Fruit fly (Drosophila melanogaster): Measurements from ENCODE around the gene Pdp.

Pdp gene

DNA sequence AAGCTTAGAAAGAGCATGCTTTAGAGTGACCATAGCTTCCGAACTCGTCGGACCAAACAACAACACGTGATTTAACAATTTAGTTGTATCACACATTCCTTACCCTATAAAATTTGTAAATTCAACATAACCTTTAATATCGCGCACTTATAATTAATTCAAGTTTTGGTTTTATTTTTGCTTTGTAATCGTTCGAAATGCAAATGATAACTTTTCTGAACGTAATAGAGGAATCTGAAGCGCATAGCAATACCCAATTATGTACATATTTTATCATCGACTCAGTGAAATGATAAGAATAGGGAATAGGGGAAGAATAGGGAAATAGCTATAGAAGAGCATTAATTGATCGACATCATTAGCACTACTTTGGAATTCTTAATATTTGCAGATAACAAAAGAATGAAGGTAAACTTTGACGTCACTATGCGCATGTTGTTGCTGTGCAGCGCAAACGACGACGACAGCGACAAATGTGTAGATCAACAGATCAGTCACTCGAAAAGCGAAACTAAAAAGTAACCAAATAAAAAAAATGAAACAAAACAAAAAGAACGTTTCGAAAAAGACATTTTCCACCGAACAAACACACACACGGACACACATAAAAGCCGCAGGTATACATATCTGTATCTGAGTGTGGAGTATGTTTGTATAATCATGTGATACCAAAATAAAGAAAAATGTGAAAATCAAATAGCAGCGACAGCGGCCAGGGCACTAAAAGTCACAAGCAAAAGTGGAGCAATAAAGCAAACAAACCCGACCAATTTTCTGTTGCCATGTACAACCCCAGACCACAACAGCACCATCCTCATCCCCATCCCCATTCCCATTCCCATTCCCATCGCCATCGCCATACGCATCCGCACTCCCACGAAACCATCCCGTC is 26.9 kb downstream of the Pdp start:
- no peak for TF ChIP-seq CG15710 (tag; optimal IDR thresholded peaks at IDR 0.05)
- TF ChIP-seq CG34367 (tag; optimal IDR thresholded peaks at IDR 0.05): no peak
- no peak for TF ChIP-seq CG8159 (tag; optimal IDR thresholded peaks at IDR 0.05)
- TF ChIP-seq gl (tag; optimal IDR thresholded peaks at IDR 0.05): no peak
- no peak for TF ChIP-seq EcR (GFP tag; optimal IDR thresholded peaks at IDR 0.05)
- TF ChIP-seq D1 (tag; optimal IDR thresholded peaks at IDR 0.05): no peak
- no peak for TF ChIP-seq CG10348 (GFP tag; IDR thresholded peaks at IDR 0.05)
- TF ChIP-seq CG12605 (GFP tag; IDR thresholded peaks at IDR 0.05): no peak
- TF ChIP-seq CG13204 (GFP tag; optimal IDR thresholded peaks at IDR 0.05): no peak
- no peak for TF ChIP-seq fd96Ca (GFP tag; IDR thresholded peaks at IDR 0.05)
- no peak for TF ChIP-seq CG14655 (GFP tag; optimal IDR thresholded peaks at IDR 0.05)
- TF ChIP-seq CG9948 (tag; optimal IDR thresholded peaks at IDR 0.05): no peak
- TF ChIP-seq Pif1A (GFP tag; optimal IDR thresholded peaks at IDR 0.05): no peak
- no peak for TF ChIP-seq Pif1B (GFP tag; optimal IDR thresholded peaks at IDR 0.05)
- no peak for TF ChIP-seq CG17806 (tag; optimal IDR thresholded peaks at IDR 0.05)
- TF ChIP-seq Ets98B (GFP tag; IDR thresholded peaks at IDR 0.05): no peak
- no peak for TF ChIP-seq CG4496 (GFP tag; IDR thresholded peaks at IDR 0.05)
- no peak for TF ChIP-seq CG8301 (tag; optimal IDR thresholded peaks at IDR 0.05)
- TF ChIP-seq Snoo (tag; optimal IDR thresholded peaks at IDR 0.05): no peak
- TF ChIP-seq CG32121 (GFP tag; IDR thresholded peaks at IDR 0.05): no peak

DNA sequence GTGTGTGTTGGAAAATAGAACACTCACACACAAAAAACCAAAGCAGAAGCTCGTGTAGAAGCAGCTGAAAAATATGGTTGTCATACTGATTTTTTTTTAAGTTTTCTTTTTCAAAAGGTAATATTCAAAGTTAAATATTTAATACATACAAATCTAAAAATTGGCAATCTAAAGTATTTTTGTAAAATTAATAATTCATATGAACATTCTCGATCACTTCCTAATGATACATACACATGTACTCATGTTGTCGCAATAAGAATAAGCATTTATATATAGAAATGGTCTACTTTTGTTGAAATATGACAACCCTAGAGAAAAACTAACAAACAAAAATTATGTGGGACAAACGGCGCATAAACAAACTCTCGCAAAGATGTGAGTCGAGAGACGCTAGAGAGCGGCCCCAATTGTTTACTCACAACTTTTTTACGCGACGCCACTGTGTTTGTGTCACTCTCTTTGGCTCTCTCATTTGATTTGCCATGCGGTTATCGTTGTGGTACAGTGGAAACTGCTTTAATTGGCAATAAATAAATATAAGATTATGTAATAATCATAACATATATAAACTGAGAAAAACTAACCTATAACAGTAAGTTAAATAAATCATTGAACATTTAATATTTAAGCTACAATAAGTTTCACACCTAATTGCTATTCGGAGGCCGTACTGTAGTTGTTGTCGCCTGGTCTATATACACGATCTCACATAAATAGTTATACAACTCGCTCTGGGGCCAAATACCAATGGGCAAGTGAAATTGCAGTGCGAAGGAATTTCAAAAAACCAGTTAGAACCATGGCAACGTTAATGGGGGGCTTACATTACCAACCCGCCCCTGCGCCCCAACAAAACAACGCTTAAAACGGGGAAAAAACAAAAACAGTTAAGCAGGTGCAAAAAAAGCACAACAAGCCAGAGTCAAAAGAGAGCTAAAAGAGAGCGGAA is 27.8 kb downstream of the Pdp start:
- TF ChIP-seq Pif1B (GFP tag; optimal IDR thresholded peaks at IDR 0.05): peak; percentile 99
- TF ChIP-seq D1 (tag; optimal IDR thresholded peaks at IDR 0.05): peak; percentile 94
- peak; percentile 99 for TF ChIP-seq CG4496 (GFP tag; IDR thresholded peaks at IDR 0.05)
- peak; percentile 99 for TF ChIP-seq Ets98B (GFP tag; IDR thresholded peaks at IDR 0.05)
- TF ChIP-seq CG15710 (tag; optimal IDR thresholded peaks at IDR 0.05): peak; percentile 99
- TF ChIP-seq CG8159 (tag; optimal IDR thresholded peaks at IDR 0.05): peak; percentile 99
- TF ChIP-seq CG12605 (GFP tag; IDR thresholded peaks at IDR 0.05): peak; percentile 98
- peak; percentile 98 for TF ChIP-seq CG14655 (GFP tag; optimal IDR thresholded peaks at IDR 0.05)
- peak; percentile 96 for TF ChIP-seq rn (GFP tag; IDR thresholded peaks at IDR 0.05)
- peak; percentile 98 for TF ChIP-seq CG9948 (tag; optimal IDR thresholded peaks at IDR 0.05)
- TF ChIP-seq CG10348 (GFP tag; IDR thresholded peaks at IDR 0.05): peak; percentile 93
- TF ChIP-seq EcR (GFP tag; optimal IDR thresholded peaks at IDR 0.05): peak; percentile 77
- TF ChIP-seq CG17806 (tag; optimal IDR thresholded peaks at IDR 0.05): peak; percentile 99
- peak; percentile 97 for TF ChIP-seq Pif1A (GFP tag; optimal IDR thresholded peaks at IDR 0.05)
- peak; percentile 98 for TF ChIP-seq CG34367 (tag; optimal IDR thresholded peaks at IDR 0.05)
- TF ChIP-seq Snoo (tag; optimal IDR thresholded peaks at IDR 0.05): peak; percentile 96
- TF ChIP-seq CG32121 (GFP tag; IDR thresholded peaks at IDR 0.05): peak; percentile 99
- peak; percentile 97 for TF ChIP-seq CG8301 (tag; optimal IDR thresholded peaks at IDR 0.05)
- peak; percentile 96 for TF ChIP-seq CG13204 (GFP tag; optimal IDR thresholded peaks at IDR 0.05)
- peak; percentile 96 for TF ChIP-seq fd96Ca (GFP tag; IDR thresholded peaks at IDR 0.05)
- peak; percentile 96 for TF ChIP-seq gl (tag; optimal IDR thresholded peaks at IDR 0.05)

DNA sequence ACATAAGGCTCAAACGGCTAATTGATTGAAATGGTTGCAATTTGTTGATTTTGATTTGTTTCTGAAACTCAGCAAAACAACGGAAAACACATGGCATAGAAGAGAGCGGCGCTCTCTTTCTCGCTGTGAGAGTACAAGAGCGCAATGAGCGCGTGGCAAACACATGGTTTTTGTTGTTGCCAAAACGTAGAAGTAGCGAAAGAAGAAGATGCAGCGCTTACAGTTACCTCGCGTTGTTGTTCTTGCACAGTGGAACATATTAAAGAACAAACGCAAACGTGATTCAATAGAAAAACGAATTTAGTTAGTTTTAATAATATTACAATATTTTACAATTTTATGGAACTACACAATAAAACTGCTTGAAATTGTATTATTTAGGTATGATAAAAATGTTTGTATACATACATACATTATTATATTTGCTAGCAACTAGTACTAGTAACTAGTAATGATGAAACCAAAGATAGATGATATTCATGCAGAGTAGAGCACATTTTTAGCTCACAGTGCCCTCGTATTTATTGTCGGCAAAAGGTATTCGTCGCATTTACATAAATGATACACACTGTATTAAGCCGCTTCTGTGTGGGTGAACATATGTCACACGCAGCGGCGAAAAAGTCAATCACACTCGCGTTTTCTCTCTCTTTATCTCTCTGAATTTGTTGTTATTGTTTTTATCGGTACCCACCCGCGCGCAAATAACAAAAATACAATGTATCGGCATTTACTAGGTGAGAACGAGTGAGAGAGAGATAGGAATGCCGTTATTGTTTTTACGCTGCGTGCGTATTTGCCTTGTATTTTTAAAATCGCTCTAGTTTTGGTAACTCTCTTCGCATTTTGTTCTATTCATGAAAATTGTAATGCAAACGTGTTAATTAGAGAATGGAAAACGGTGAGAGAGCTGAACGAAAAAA is 29.0 kb downstream of the Pdp start:
- TF ChIP-seq EcR (GFP tag; optimal IDR thresholded peaks at IDR 0.05): peak; percentile 33
- peak; percentile 59 for TF ChIP-seq CG13204 (GFP tag; optimal IDR thresholded peaks at IDR 0.05)
- TF ChIP-seq Pif1B (GFP tag; optimal IDR thresholded peaks at IDR 0.05): peak; percentile 87
- TF ChIP-seq CG34367 (tag; optimal IDR thresholded peaks at IDR 0.05): peak; percentile 89
- TF ChIP-seq D1 (tag; optimal IDR thresholded peaks at IDR 0.05): peak; percentile 85
- peak; percentile 60 for TF ChIP-seq Ets98B (GFP tag; IDR thresholded peaks at IDR 0.05)
- peak; percentile 93 for TF ChIP-seq Snoo (tag; optimal IDR thresholded peaks at IDR 0.05)
- peak; percentile 95 for TF ChIP-seq CG8301 (tag; optimal IDR thresholded peaks at IDR 0.05)
- peak; percentile 96 for TF ChIP-seq CG14655 (GFP tag; optimal IDR thresholded peaks at IDR 0.05)
- peak; percentile 91 for TF ChIP-seq Pif1A (GFP tag; optimal IDR thresholded peaks at IDR 0.05)
- TF ChIP-seq CG10348 (GFP tag; IDR thresholded peaks at IDR 0.05): peak; percentile 41; the same call in 1 of the 2 replicates
- peak; percentile 63 for TF ChIP-seq gl (tag; optimal IDR thresholded peaks at IDR 0.05)
- peak; percentile 82 for TF ChIP-seq fd96Ca (GFP tag; IDR thresholded peaks at IDR 0.05)
- TF ChIP-seq CG17806 (tag; optimal IDR thresholded peaks at IDR 0.05): peak; percentile 86
- TF ChIP-seq CG4496 (GFP tag; IDR thresholded peaks at IDR 0.05): peak; percentile 82
- TF ChIP-seq rn (GFP tag; IDR thresholded peaks at IDR 0.05): no peak; the same call in 1 of the 2 replicates
- TF ChIP-seq CG32121 (GFP tag; IDR thresholded peaks at IDR 0.05): peak; percentile 81
- TF ChIP-seq CG8159 (tag; optimal IDR thresholded peaks at IDR 0.05): peak; percentile 94
- TF ChIP-seq CG15710 (tag; optimal IDR thresholded peaks at IDR 0.05): peak; percentile 93
- TF ChIP-seq CG9948 (tag; optimal IDR thresholded peaks at IDR 0.05): peak; percentile 93
- peak; percentile 81 for TF ChIP-seq CG12605 (GFP tag; IDR thresholded peaks at IDR 0.05)

All from whole organism, pupa.